Fruit fly (Drosophila melanogaster): ENCODE data around the gene p38a.
A peak's percentile ranks its signal among the peaks of the same experiment; 100 is the strongest.

Gene p38a

dm6 chr3R:24108902-24109389, 43.2 kb downstream of the p38a start, which contains the start of the genes eIF4EHP and CG18428 (continued):
- TF ChIP-seq CG15336 (GFP tag; IDR thresholded peaks at IDR 0.05) (no peak), CG10631 (GFP tag; optimal IDR thresholded peaks at IDR 0.05) (peak; percentile 99), CG32006 (GFP tag; optimal IDR thresholded peaks at IDR 0.05) (peak; percentile 100), CG8119 (GFP tag; IDR thresholded peaks at IDR 0.05) (no peak), Ets21C (GFP tag; optimal IDR thresholded peaks at IDR 0.05) (peak; percentile 89), fd59A (GFP tag; optimal IDR thresholded peaks at IDR 0.05) (peak; percentile 98), CG6163 (GFP tag; IDR thresholded peaks at IDR 0.05) (no peak; the same call in 2 of the 3 replicates), dsx (GFP tag; optimal IDR thresholded peaks at IDR 0.05; ENCODE audit: poor library complexity, severe bottlenecking) (peak; percentile 99), cyc (GFP tag; optimal IDR thresholded peaks at IDR 0.05) (peak; percentile 95), achi (GFP tag; optimal IDR thresholded peaks at IDR 0.05) (peak; percentile 100), CG6854 (GFP tag; optimal IDR thresholded peaks at IDR 0.05) (peak; percentile 98), fkh (GFP tag; optimal IDR thresholded peaks at IDR 0.05) (peak; percentile 86), Met (GFP tag; optimal IDR thresholded peaks at IDR 0.05) (peak; percentile 96), CG6276 (GFP tag; optimal IDR thresholded peaks at IDR 0.05) (peak; percentile 98), CG10669 (GFP tag; optimal IDR thresholded peaks at IDR 0.05) (peak; percentile 100), Sox15 (GFP tag; optimal IDR thresholded peaks at IDR 0.05) (peak; percentile 98), CG8319 (GFP tag; optimal IDR thresholded peaks at IDR 0.05) (peak; percentile 95), lz (GFP tag; optimal IDR thresholded peaks at IDR 0.05) (peak; percentile 95), eg (GFP tag; IDR thresholded peaks at IDR 0.05) (no peak), Smox (GFP tag; optimal IDR thresholded peaks at IDR 0.05) (peak; percentile 94), CG11762 (GFP tag; optimal IDR thresholded peaks at IDR 0.05; ENCODE audit: insufficient read depth) (peak; percentile 99), CG6792 (GFP tag; optimal IDR thresholded peaks at IDR 0.05) (peak; percentile 98)

- no peak for TF ChIP-seq CG32006 (GFP tag; optimal IDR thresholded peaks at IDR 0.05)
- TF ChIP-seq Hr39 (GFP tag; optimal IDR thresholded peaks at IDR 0.05): no peak
- TF ChIP-seq net (GFP tag; optimal IDR thresholded peaks at IDR 0.05): no peak
- TF ChIP-seq cyc (GFP tag; optimal IDR thresholded peaks at IDR 0.05): no peak
These were observed 45.2 kb downstream of the p38a start, which contains the start of gene CG10694 for dm6 chr3R:24106879-24107441. TSS of gene CG10694 (plus strand) at chr3R:24107391.

dm6 chr3R:24106059-24106631, 46.0 kb downstream of the p38a start:
- TF ChIP-seq Hr4 (GFP tag; optimal IDR thresholded peaks at IDR 0.05): peak; percentile 78
- peak; percentile 38 for TF ChIP-seq Blimp-1 (GFP tag; optimal IDR thresholded peaks at IDR 0.05)
- TF ChIP-seq CG6276 (GFP tag; optimal IDR thresholded peaks at IDR 0.05): no peak
- TF ChIP-seq CG8632 (GFP tag; optimal IDR thresholded peaks at IDR 0.05): peak; percentile 39
- peak; percentile 34 for TF ChIP-seq Hr39 (GFP tag; optimal IDR thresholded peaks at IDR 0.05)
- TF ChIP-seq net (GFP tag; optimal IDR thresholded peaks at IDR 0.05): peak; percentile 70
- peak; percentile 49 for TF ChIP-seq CG7368 (GFP tag; optimal IDR thresholded peaks at IDR 0.05)
- no peak for TF ChIP-seq fkh (GFP tag; optimal IDR thresholded peaks at IDR 0.05)
- peak; percentile 6 for TF ChIP-seq CG6808 (GFP tag; optimal IDR thresholded peaks at IDR 0.05)
- TF ChIP-seq Ets21C (GFP tag; optimal IDR thresholded peaks at IDR 0.05): peak; percentile 44
- TF ChIP-seq CG6163 (GFP tag; IDR thresholded peaks at IDR 0.05): no peak
- TF ChIP-seq vri (GFP tag; optimal IDR thresholded peaks at IDR 0.05): peak; percentile 95
- TF ChIP-seq Hr38 (GFP tag; optimal IDR thresholded peaks at IDR 0.05): no peak
- no peak for TF ChIP-seq CG8119 (GFP tag; IDR thresholded peaks at IDR 0.05)
- no peak for TF ChIP-seq CG11902 (GFP tag; optimal IDR thresholded peaks at IDR 0.05)
- TF ChIP-seq fd59A (GFP tag; optimal IDR thresholded peaks at IDR 0.05): no peak
- TF ChIP-seq CG1621 (tag; optimal IDR thresholded peaks at IDR 0.05): peak; percentile 71
- peak; percentile 25 for TF ChIP-seq Ets96B (tag; optimal IDR thresholded peaks at IDR 0.05)
- TF ChIP-seq CG8319 (GFP tag; optimal IDR thresholded peaks at IDR 0.05): peak; percentile 36
- TF ChIP-seq CG3919 (GFP tag; optimal IDR thresholded peaks at IDR 0.05): peak; percentile 77
- TF ChIP-seq CG3032 (tag; optimal IDR thresholded peaks at IDR 0.05): peak; percentile 31
- peak; percentile 49 for TF ChIP-seq CG34406 (GFP tag; optimal IDR thresholded peaks at IDR 0.05)
- TF ChIP-seq Sox14 (GFP tag; optimal IDR thresholded peaks at IDR 0.05): peak; percentile 61
- TF ChIP-seq Sox15 (GFP tag; optimal IDR thresholded peaks at IDR 0.05): no peak
- TF ChIP-seq Eip78C (GFP tag): peak; percentile 92
- peak; percentile 41 for TF ChIP-seq CG6854 (GFP tag; optimal IDR thresholded peaks at IDR 0.05)
- TF ChIP-seq pdm3 (GFP tag; optimal IDR thresholded peaks at IDR 0.05): peak; percentile 78
- TF ChIP-seq OdsH (GFP tag; optimal IDR thresholded peaks at IDR 0.05): peak; percentile 70
- TF ChIP-seq fd85E (GFP tag; optimal IDR thresholded peaks at IDR 0.05): peak; percentile 21
- no peak for TF ChIP-seq spab (GFP tag; optimal IDR thresholded peaks at IDR 0.05)
- TF ChIP-seq CG10669 (GFP tag; optimal IDR thresholded peaks at IDR 0.05): peak; percentile 35
- peak; percentile 72 for TF ChIP-seq CG6792 (GFP tag; optimal IDR thresholded peaks at IDR 0.05)
- TF ChIP-seq salr (GFP tag; optimal IDR thresholded peaks at IDR 0.05): peak in 1 of 2 experiments; percentile 42
